Worm (Caenorhabditis elegans) whole organism, L4 larva: ENCODE measurements around the gene C01G5.4.

Source experiments
- D1046.2 ChIP-seq: fragments of 200-800 bp; sonication (Bioruptor generic); IDR thresholded peaks from 2 replicates; pipeline ENCODE4 v1.3.6; 2022; ENCODE audit warnings: missing genetic modification characterization, missing compliant biosample characterization
- F26F4.8 ChIP-seq: fragments of 200-800 bp; sonication (Bioruptor generic); conservative IDR thresholded peaks from 2 replicates; pipeline ENCODE4 v1.3.6; 2022; ENCODE audit warnings: missing genetic modification characterization, missing compliant biosample characterization
- F49E8.2 ChIP-seq: sonication (generic microtip); optimal IDR thresholded peaks from 2 replicates; lab custom pipeline; 2016; ENCODE audit warnings: missing compliant biosample characterization, mild to moderate bottlenecking, missing genetic modification characterization, borderline replicate concordance
- Y48G9A.11 ChIP-seq: fragments of 200-800 bp; sonication (Bioruptor generic); IDR thresholded peaks from 2 replicates; pipeline ENCODE4 v1.3.6; 2022; ENCODE audit warnings: missing genetic modification reagents, missing genetic modification characterization, missing compliant biosample characterization
- Y5F2A.4 ChIP-seq: fragments of 200-800 bp; sonication (Bioruptor generic); optimal IDR thresholded peaks from 2 replicates; lab custom pipeline; 2018; ENCODE audit warnings: mild to moderate bottlenecking, missing genetic modification characterization, missing compliant biosample characterization
- ZK337.2 ChIP-seq: fragments of 200-800 bp; sonication (Bioruptor generic); IDR thresholded peaks from 2 replicates; pipeline ENCODE4 v1.3.6; 2022; ENCODE audit warnings: missing genetic modification reagents, missing genetic modification characterization, missing compliant biosample characterization
- aly-2 ChIP-seq: sonication (generic microtip); optimal IDR thresholded peaks from 2 replicates; lab custom pipeline; 2018; ENCODE audit warnings: missing biosample characterization, missing genetic modification characterization
- arid-1 ChIP-seq: fragments of 200-800 bp; sonication (Bioruptor generic); conservative IDR thresholded peaks from 2 replicates; pipeline ENCODE4 v1.3.6; 2022; ENCODE audit warnings: missing genetic modification reagents, missing genetic modification characterization, missing compliant biosample characterization
- ceh-44 ChIP-seq: fragments of 200-800 bp; sonication (Bioruptor generic); IDR thresholded peaks from 2 replicates; pipeline ENCODE4 v1.3.6; 2022; ENCODE audit warnings: missing genetic modification reagents, missing genetic modification characterization, missing compliant biosample characterization
- ceh-62 ChIP-seq: sonication (generic microtip); optimal IDR thresholded peaks from 2 replicates; lab custom pipeline; 2017; ENCODE audit warnings: missing biosample characterization, missing genetic modification characterization
- daf-12 ChIP-seq: fragments of 150-350 bp; optimal IDR thresholded peaks from 2 replicates; lab custom pipeline; 2014; ENCODE audit warnings: missing biosample characterization, missing genetic modification reagents, missing genetic modification characterization
- daf-16 ChIP-seq, 3 experiments: sonication (generic microtip); optimal IDR thresholded peaks; 2 replicates each; lab custom pipeline; 2016 to 2017; ENCODE audit warnings: missing genetic modification characterization in 3 of 3, missing genetic modification reagents in 3 of 3, mild to moderate bottlenecking in 2 of 3, missing compliant biosample characterization in 2 of 3, missing biosample characterization in 1 of 3, moderate library complexity in 1 of 3
- daf-19 ChIP-seq: fragments of 200-800 bp; sonication (Bioruptor generic); conservative IDR thresholded peaks from 2 replicates; pipeline ENCODE4 v1.3.6; 2022; ENCODE audit warnings: missing genetic modification characterization, missing compliant biosample characterization
- dmd-9 ChIP-seq: fragments of 200-800 bp; sonication (Bioruptor generic); IDR thresholded peaks from 2 replicates; pipeline ENCODE4 v1.3.6; 2022; ENCODE audit warnings: missing genetic modification reagents, missing genetic modification characterization, missing compliant biosample characterization
- dpl-1 ChIP-seq: fragments of 150-350 bp; optimal IDR thresholded peaks from 2 replicates; lab custom pipeline; 2014; ENCODE audit warnings: missing biosample characterization, missing genetic modification reagents, missing genetic modification characterization
- dve-1 ChIP-seq: sonication (generic microtip); optimal IDR thresholded peaks from 2 replicates; lab custom pipeline; 2017; ENCODE audit warnings: antibody characterized with exemption, mild to moderate bottlenecking, missing genetic modification characterization, missing compliant biosample characterization; ENCODE audit not compliant: insufficient read depth
- fkh-10 ChIP-seq: fragments of 150-350 bp; optimal IDR thresholded peaks from 2 replicates; lab custom pipeline; 2014; ENCODE audit warnings: missing biosample characterization, missing genetic modification reagents, missing genetic modification characterization
- hlh-30 ChIP-seq: sonication (generic microtip); optimal IDR thresholded peaks from 2 replicates; lab custom pipeline; 2017; ENCODE audit warnings: antibody characterized with exemption, mild to moderate bottlenecking, missing genetic modification characterization, missing compliant biosample characterization; ENCODE audit not compliant: insufficient read depth
- hmg-1.1 ChIP-seq: fragments of 200-800 bp; sonication (Bioruptor generic); IDR thresholded peaks from 2 replicates; pipeline ENCODE4 v1.3.6; 2022; ENCODE audit warnings: missing genetic modification reagents, missing genetic modification characterization, missing compliant biosample characterization
- lim-7 ChIP-seq: fragments of 200-800 bp; sonication (Bioruptor generic); IDR thresholded peaks from 2 replicates; pipeline ENCODE4 v1.3.6; 2022; ENCODE audit warnings: missing genetic modification characterization, missing compliant biosample characterization
- lin-13 ChIP-seq: fragments of 150-350 bp; optimal IDR thresholded peaks from 2 replicates; lab custom pipeline; 2014; ENCODE audit warnings: missing biosample characterization, missing genetic modification reagents, missing genetic modification characterization
- lin-38 ChIP-seq: fragments of 200-800 bp; sonication (Bioruptor generic); IDR thresholded peaks from 2 replicates; pipeline ENCODE4 v1.3.6; 2022; ENCODE audit warnings: missing genetic modification reagents, missing genetic modification characterization, missing compliant biosample characterization
- lin-39 ChIP-seq: fragments of 150-350 bp; optimal IDR thresholded peaks from 2 replicates; lab custom pipeline; 2014; ENCODE audit warnings: missing biosample characterization, missing genetic modification reagents, missing genetic modification characterization
- lir-3 ChIP-seq: sonication (generic microtip); optimal IDR thresholded peaks from 2 replicates; lab custom pipeline; 2016; ENCODE audit warnings: mild to moderate bottlenecking, missing genetic modification characterization, missing compliant biosample characterization
- lsy-2 ChIP-seq, 2 experiments: fragments of 150-350 bp in 1 of 2; sonication (generic microtip) in 1 of 2; optimal IDR thresholded peaks; 2 replicates each; lab custom pipeline; 2014 to 2017; ENCODE audit warnings: missing biosample characterization in 2 of 2, missing genetic modification characterization in 2 of 2
- mdl-1 ChIP-seq, 2 experiments: fragments of 150-350 bp in 1 of 2; sonication (generic microtip) in 1 of 2; optimal IDR thresholded peaks; 2 replicates each; lab custom pipeline; 2014 to 2017; ENCODE audit warnings: missing biosample characterization in 2 of 2, missing genetic modification characterization in 2 of 2
- mdt-29 ChIP-seq: fragments of 200-800 bp; sonication (Bioruptor generic); IDR thresholded peaks from 2 replicates; pipeline ENCODE4 v1.3.6; 2022; ENCODE audit warnings: missing genetic modification reagents, missing genetic modification characterization, missing compliant biosample characterization
- mes-2 ChIP-seq: sonication (generic microtip); optimal IDR thresholded peaks from 2 replicates; lab custom pipeline; 2016; ENCODE audit warnings: missing genotype, mild to moderate bottlenecking, missing genetic modification characterization, missing compliant biosample characterization; ENCODE audit not compliant: poor library complexity, severe bottlenecking
- mxl-2 ChIP-seq: fragments of 200-800 bp; sonication (Bioruptor generic); conservative IDR thresholded peaks from 2 replicates; pipeline ENCODE4 v1.3.6; 2022; ENCODE audit warnings: missing genetic modification reagents, missing genetic modification characterization, missing compliant biosample characterization
- mxl-3 ChIP-seq: fragments of 200-800 bp; sonication (Bioruptor generic); optimal IDR thresholded peaks from 2 replicates; lab custom pipeline; 2018; ENCODE audit warnings: mild to moderate bottlenecking, missing genetic modification characterization, missing compliant biosample characterization
- nhr-10 ChIP-seq: fragments of 150-350 bp; optimal IDR thresholded peaks from 2 replicates; lab custom pipeline; 2014; ENCODE audit warnings: missing biosample characterization, missing genetic modification characterization
- nhr-102 ChIP-seq: sonication (generic microtip); optimal IDR thresholded peaks from 2 replicates; lab custom pipeline; 2016; ENCODE audit warnings: mild to moderate bottlenecking, missing genetic modification characterization, moderate library complexity, missing compliant biosample characterization
- nhr-111 ChIP-seq: fragments of 200-800 bp; sonication (Bioruptor generic); optimal IDR thresholded peaks from 2 replicates; lab custom pipeline; 2018; ENCODE audit warnings: mild to moderate bottlenecking, missing genetic modification characterization, missing compliant biosample characterization
- nhr-25 ChIP-seq: sonication (generic microtip); optimal IDR thresholded peaks from 2 replicates; lab custom pipeline; 2017; ENCODE audit warnings: missing genetic modification characterization, mild to moderate bottlenecking, missing compliant biosample characterization, antibody characterized with exemption, moderate library complexity, borderline replicate concordance; ENCODE audit not compliant: insufficient read depth
- nhr-42 ChIP-seq: fragments of 200-800 bp; sonication (Bioruptor generic); IDR thresholded peaks from 2 replicates; pipeline ENCODE4 v1.3.6; 2022; ENCODE audit warnings: missing genetic modification characterization, missing compliant biosample characterization
- nhr-48 ChIP-seq: sonication (generic microtip); optimal IDR thresholded peaks from 2 replicates; lab custom pipeline; 2016; ENCODE audit warnings: mild to moderate bottlenecking, missing genetic modification characterization, missing compliant biosample characterization
- nhr-76 ChIP-seq: fragments of 150-350 bp; optimal IDR thresholded peaks from 2 replicates; lab custom pipeline; 2014; ENCODE audit warnings: missing biosample characterization, missing genetic modification characterization
- nhr-77 ChIP-seq: fragments of 150-350 bp; optimal IDR thresholded peaks from 2 replicates; lab custom pipeline; 2014; ENCODE audit warnings: missing biosample characterization, missing genetic modification characterization
- php-3 ChIP-seq: fragments of 200-800 bp; sonication (Bioruptor generic); IDR thresholded peaks from 2 replicates; pipeline ENCODE4 v1.3.6; 2022; ENCODE audit warnings: missing genetic modification reagents, missing genetic modification characterization, missing compliant biosample characterization
- rbr-2 ChIP-seq: sonication (generic microtip); optimal IDR thresholded peaks from 2 replicates; lab custom pipeline; 2016; ENCODE audit warnings: missing genotype, missing genetic modification characterization, missing compliant biosample characterization
- snpc-1.2 ChIP-seq: fragments of 200-800 bp; sonication (Bioruptor generic); IDR thresholded peaks from 2 replicates; pipeline ENCODE4 v1.3.6; 2022; ENCODE audit warnings: missing genetic modification reagents, missing genetic modification characterization, missing compliant biosample characterization
- snpc-4 ChIP-seq: fragments of 150-350 bp; optimal IDR thresholded peaks from 2 replicates; lab custom pipeline; 2014; ENCODE audit warnings: missing biosample characterization, missing genetic modification characterization
- spr-1 ChIP-seq: sonication (generic microtip); optimal IDR thresholded peaks from 2 replicates; lab custom pipeline; 2016; ENCODE audit warnings: mild to moderate bottlenecking, missing genetic modification characterization, missing compliant biosample characterization
- spr-3 ChIP-seq: fragments of 200-800 bp; sonication (Bioruptor generic); optimal IDR thresholded peaks from 2 replicates; lab custom pipeline; 2018; ENCODE audit warnings: mild to moderate bottlenecking, missing genetic modification characterization, missing compliant biosample characterization
- tag-97 ChIP-seq: fragments of 200-800 bp; sonication (Bioruptor generic); IDR thresholded peaks from 2 replicates; pipeline ENCODE4 v1.3.6; 2022; ENCODE audit warnings: missing genetic modification characterization, missing compliant biosample characterization
- unc-130 ChIP-seq: sonication (generic microtip); optimal IDR thresholded peaks from 2 replicates; lab custom pipeline; 2016; ENCODE audit warnings: missing genetic modification reagents, missing genetic modification characterization, missing compliant biosample characterization
- zfp-2 ChIP-seq: sonication (generic microtip); optimal IDR thresholded peaks from 2 replicates; lab custom pipeline; 2016; ENCODE audit warnings: mild to moderate bottlenecking, missing genetic modification characterization, missing compliant biosample characterization
- zip-11 ChIP-seq: fragments of 200-800 bp; sonication (Bioruptor generic); IDR thresholded peaks from 2 replicates; pipeline ENCODE4 v1.3.6; 2022; ENCODE audit warnings: missing genetic modification characterization, missing compliant biosample characterization

C01G5.4 gene

ce11 chrIV:6556624-6557368 lies 25.2 kb downstream of the C01G5.4 start, which contains the start of gene try-3 (continued):
- TF ChIP-seq dpl-1 (GFP tag; lab: Kevin White, UChicago) (peak; percentile 49), zip-11 (GFP tag; lab: Robert Waterston, UW) (no peak), zfp-2 (tag; lab: Kevin White, UChicago) (peak; percentile 10), spr-3 (peak; percentile 0), hmg-1.1 (GFP tag; lab: Robert Waterston, UW) (peak; percentile 88), lin-13 (GFP tag; lab: Kevin White, UChicago) (peak; percentile 41), Y5F2A.4 (GFP tag; lab: Kevin White, UChicago) (peak; percentile 26), daf-19 (GFP tag; lab: Robert Waterston, UW) (no peak), lim-7 (GFP tag; lab: Robert Waterston, UW) (peak; percentile 97), mxl-3 (GFP tag; lab: Kevin White, UChicago) (peak; percentile 49), nhr-76 (no peak), lin-38 (GFP tag; lab: Robert Waterston, UW) (peak; percentile 86), nhr-102 (peak; percentile 46), F26F4.8 (GFP tag; lab: Robert Waterston, UW) (peak; percentile 76), mdl-1 (tag; optimal IDR thresholded peaks at IDR 0.05; lab: Kevin White, UChicago) (peak in 1 of 2 experiments; percentile 22), D1046.2 (peak; percentile 81), lin-39 (tag; lab: Kevin White, UChicago) (no peak), php-3 (GFP tag; lab: Robert Waterston, UW) (0 out of 2 replicates have a peak, but pooled peaks have one; percentile 12), aly-2 (tag; lab: Kevin White, UChicago) (no peak), snpc-4 (tag; lab: Kevin White, UChicago) (no peak), dve-1 (peak; percentile 27), ceh-44 (GFP tag; lab: Robert Waterston, UW) (peak; percentile 91; the same call in 1 of the 2 replicates), F49E8.2 (tag; lab: Kevin White, UChicago) (peak; percentile 57), lir-3 (tag; lab: Kevin White, UChicago) (no peak), nhr-42 (GFP tag; lab: Robert Waterston, UW) (peak; percentile 71; the same call in 1 of the 2 replicates), mes-2 (tag; lab: Kevin White, UChicago) (peak; percentile 85), Y48G9A.11 (GFP tag; lab: Robert Waterston, UW) (peak; percentile 76), ceh-62 (tag; lab: Kevin White, UChicago) (no peak), nhr-25 (tag; lab: Kevin White, UChicago) (no peak), mdt-29 (GFP tag; lab: Robert Waterston, UW) (peak; percentile 78), lsy-2 (tag; optimal IDR thresholded peaks at IDR 0.05; lab: Kevin White, UChicago) (peak in 1 of 2 experiments; percentile 67), nhr-48 (tag; lab: Kevin White, UChicago) (peak; percentile 34), hlh-30 (tag; lab: Kevin White, UChicago) (peak; percentile 68), ZK337.2 (GFP tag; lab: Robert Waterston, UW) (0 out of 2 replicates have a peak, but pooled peaks have one; percentile 14), daf-12 (tag; lab: Kevin White, UChicago) (no peak), unc-130 (GFP tag; lab: Kevin White, UChicago) (peak; percentile 54), snpc-1.2 (GFP tag; lab: Robert Waterston, UW) (peak; percentile 98), tag-97 (no peak), mxl-2 (0 out of 2 replicates have a peak, but pooled peaks have one; percentile 16), fkh-10 (GFP tag; lab: Kevin White, UChicago) (peak; percentile 68), dmd-9 (GFP tag; lab: Robert Waterston, UW) (peak; percentile 64; the same call in 1 of the 2 replicates), spr-1 (tag; lab: Kevin White, UChicago) (peak; percentile 11), nhr-111 (GFP tag; lab: Kevin White, UChicago) (no peak), nhr-10 (peak; percentile 27), nhr-77 (tag; lab: Kevin White, UChicago) (peak; percentile 52), arid-1 (peak; percentile 80), daf-16 (GFP tag; optimal IDR thresholded peaks at IDR 0.05; lab: Kevin White, UChicago) (peak; percentile 0 to 45), daf-16 (tag; optimal IDR thresholded peaks at IDR 0.05; lab: Kevin White, UChicago) (peak; percentile 79), rbr-2 (tag; lab: Kevin White, UChicago) (peak; percentile 66)
